Worm (Caenorhabditis elegans) whole organism, young adult: ENCODE results near the gene T05D4.2.
A peak's percentile ranks its signal among the peaks of the same experiment; 100 is the strongest.

Experiments
- B0261.1 ChIP-seq: sonication (generic microtip); optimal IDR thresholded peaks from 2 replicates; lab custom pipeline; 2016; ENCODE audit warnings: mild to moderate bottlenecking, missing genetic modification characterization, moderate library complexity, missing compliant biosample characterization
- B0336.3 ChIP-seq: fragments of 200-800 bp; sonication (Bioruptor generic); IDR thresholded peaks from 2 replicates; pipeline ENCODE4 v1.3.6; 2022; ENCODE audit warnings: missing genetic modification characterization, missing compliant biosample characterization
- C17E4.6 ChIP-seq: fragments of 200-800 bp; sonication (Bioruptor generic); IDR thresholded peaks from 2 replicates; pipeline ENCODE4 v1.3.6; 2022; ENCODE audit warnings: missing genetic modification reagents, missing genetic modification characterization, missing compliant biosample characterization
- D2030.7 ChIP-seq: fragments of 200-800 bp; sonication (Bioruptor generic); IDR thresholded peaks from 2 replicates; pipeline ENCODE4 v1.3.6; 2022; ENCODE audit warnings: missing genetic modification reagents, missing genetic modification characterization, missing compliant biosample characterization
- F10E7.11 ChIP-seq: sonication (generic microtip); optimal IDR thresholded peaks from 2 replicates; lab custom pipeline; 2017; ENCODE audit warnings: mild to moderate bottlenecking, missing genetic modification characterization, moderate library complexity, missing compliant biosample characterization
- F22D6.2 ChIP-seq: sonication (generic microtip); optimal IDR thresholded peaks from 2 replicates; lab custom pipeline; 2016; ENCODE audit warnings: mild to moderate bottlenecking, missing genetic modification characterization, missing compliant biosample characterization
- F37B4.10 ChIP-seq: fragments of 200-800 bp; sonication (Bioruptor generic); IDR thresholded peaks from 2 replicates; pipeline ENCODE4 v1.3.6; 2022; ENCODE audit warnings: missing genetic modification characterization, missing compliant biosample characterization
- F39B2.1 ChIP-seq: fragments of 200-800 bp; sonication (Bioruptor generic); IDR thresholded peaks from 2 replicates; pipeline ENCODE4 v1.3.6; 2022; ENCODE audit warnings: missing genetic modification reagents, missing genetic modification characterization, missing compliant biosample characterization
- F49E8.2 ChIP-seq: sonication (generic microtip); optimal IDR thresholded peaks from 3 replicates; lab custom pipeline; 2017; ENCODE audit warnings: missing genetic modification characterization, mild to moderate bottlenecking, missing compliant biosample characterization, antibody characterized with exemption, moderate library complexity; ENCODE audit not compliant: insufficient read depth
- F57A8.1 ChIP-seq: fragments of 200-800 bp; sonication (Bioruptor generic); optimal IDR thresholded peaks from 2 replicates; lab custom pipeline; 2018; ENCODE audit warnings: mild to moderate bottlenecking, missing genetic modification characterization, moderate library complexity, missing compliant biosample characterization
- F57C9.4 ChIP-seq: sonication (generic microtip); optimal IDR thresholded peaks from 2 replicates; lab custom pipeline; 2017; ENCODE audit warnings: mild to moderate bottlenecking, missing genetic modification characterization, missing compliant biosample characterization
- K12H6.12 ChIP-seq: fragments of 200-800 bp; sonication (Bioruptor generic); optimal IDR thresholded peaks from 2 replicates; lab custom pipeline; 2018; ENCODE audit warnings: mild to moderate bottlenecking, missing genetic modification characterization, missing compliant biosample characterization
- T26A5.8 ChIP-seq: sonication (generic microtip); optimal IDR thresholded peaks from 2 replicates; lab custom pipeline; 2016; ENCODE audit warnings: missing genetic modification characterization, missing compliant biosample characterization
- Y56A3A.18 ChIP-seq: fragments of 200-800 bp; sonication (Bioruptor generic); IDR thresholded peaks from 2 replicates; pipeline ENCODE4 v1.3.6; 2022; ENCODE audit warnings: missing genetic modification reagents, missing genetic modification characterization, missing compliant biosample characterization
- Y95B8A.8 ChIP-seq: fragments of 200-800 bp; sonication (Bioruptor generic); IDR thresholded peaks from 2 replicates; pipeline ENCODE4 v1.3.6; 2022; ENCODE audit warnings: missing genetic modification reagents, missing genetic modification characterization, missing compliant biosample characterization
- aptf-2 ChIP-seq: fragments of 200-800 bp; sonication (Bioruptor generic); conservative IDR thresholded peaks from 2 replicates; pipeline ENCODE4 v1.3.6; 2022; ENCODE audit warnings: missing genetic modification reagents, missing genetic modification characterization, missing compliant biosample characterization
- aptf-3 ChIP-seq: fragments of 200-800 bp; sonication (Bioruptor generic); IDR thresholded peaks from 2 replicates; pipeline ENCODE4 v1.3.6; 2022; ENCODE audit warnings: missing genetic modification characterization, missing compliant biosample characterization
- ccch-3 ChIP-seq: fragments of 200-800 bp; sonication (Bioruptor generic); optimal IDR thresholded peaks from 2 replicates; lab custom pipeline; 2018; ENCODE audit warnings: mild to moderate bottlenecking, missing genetic modification characterization, missing compliant biosample characterization
- ceh-58 ChIP-seq: fragments of 200-800 bp; sonication (Bioruptor generic); IDR thresholded peaks from 2 replicates; pipeline ENCODE4 v1.3.6; 2022; ENCODE audit warnings: missing genetic modification characterization, missing compliant biosample characterization
- ceh-79 ChIP-seq: sonication (generic microtip); optimal IDR thresholded peaks from 2 replicates; lab custom pipeline; 2017; ENCODE audit warnings: mild to moderate bottlenecking, missing genetic modification characterization, missing compliant biosample characterization
- egrh-3 ChIP-seq: fragments of 200-800 bp; sonication (Bioruptor generic); IDR thresholded peaks from 2 replicates; pipeline ENCODE4 v1.3.6; 2022; ENCODE audit warnings: missing genetic modification reagents, missing genetic modification characterization, missing compliant biosample characterization
- ekl-4 ChIP-seq: fragments of 200-800 bp; sonication (Bioruptor generic); IDR thresholded peaks from 2 replicates; pipeline ENCODE4 v1.3.6; 2022; ENCODE audit warnings: missing genetic modification reagents, missing genetic modification characterization, missing compliant biosample characterization
- hmg-1.2 ChIP-seq: fragments of 200-800 bp; sonication (Bioruptor generic); IDR thresholded peaks from 2 replicates; pipeline ENCODE4 v1.3.6; 2022; ENCODE audit warnings: missing genetic modification reagents, missing genetic modification characterization, missing compliant biosample characterization
- let-526 ChIP-seq: fragments of 200-800 bp; sonication (Bioruptor generic); IDR thresholded peaks from 2 replicates; pipeline ENCODE4 v1.3.6; 2022; ENCODE audit warnings: missing genetic modification reagents, missing genetic modification characterization, missing compliant biosample characterization
- let-607 ChIP-seq, 2 experiments: fragments of 200-800 bp in 1 of 2; sonication (Bioruptor generic) in 1 of 2; sonication (generic microtip) in 1 of 2; optimal IDR thresholded peaks; 2 replicates each; lab custom pipeline; 2016 to 2018; ENCODE audit warnings: mild to moderate bottlenecking in 2 of 2, missing compliant biosample characterization in 2 of 2, missing genetic modification characterization in 2 of 2, moderate library complexity in 2 of 2, missing genotype in 1 of 2
- lin-26 ChIP-seq: fragments of 200-800 bp; sonication (Bioruptor generic); IDR thresholded peaks from 2 replicates; pipeline ENCODE4 v1.3.6; 2022; ENCODE audit warnings: missing genetic modification reagents, missing genetic modification characterization, missing compliant biosample characterization
- nfya-1 ChIP-seq: sonication (generic microtip); optimal IDR thresholded peaks from 2 replicates; lab custom pipeline; 2017; ENCODE audit warnings: antibody characterized with exemption, missing compliant biosample characterization, missing genetic modification characterization, borderline replicate concordance; ENCODE audit not compliant: insufficient read depth
- nfya-2 ChIP-seq: fragments of 200-800 bp; sonication (Bioruptor generic); IDR thresholded peaks from 2 replicates; pipeline ENCODE4 v1.3.6; 2022; ENCODE audit warnings: missing genetic modification reagents, missing genetic modification characterization, missing compliant biosample characterization
- nhr-27 ChIP-seq: fragments of 200-800 bp; sonication (Bioruptor generic); optimal IDR thresholded peaks from 2 replicates; lab custom pipeline; 2018; ENCODE audit warnings: mild to moderate bottlenecking, missing genetic modification characterization, moderate library complexity, missing compliant biosample characterization
- pbrm-1 ChIP-seq: fragments of 200-800 bp; sonication (Bioruptor generic); IDR thresholded peaks from 2 replicates; pipeline ENCODE4 v1.3.6; 2022; ENCODE audit warnings: missing genetic modification reagents, missing genetic modification characterization, missing compliant biosample characterization
- rcor-1 ChIP-seq: fragments of 200-800 bp; sonication (Bioruptor generic); IDR thresholded peaks from 2 replicates; pipeline ENCODE4 v1.3.6; 2022; ENCODE audit warnings: missing genetic modification reagents, missing genetic modification characterization, missing compliant biosample characterization
- sea-2 ChIP-seq: fragments of 200-800 bp; sonication (Bioruptor generic); IDR thresholded peaks from 2 replicates; pipeline ENCODE4 v1.3.6; 2022; ENCODE audit warnings: missing genetic modification characterization, missing compliant biosample characterization
- snpc-3.4 ChIP-seq: sonication (generic microtip); optimal IDR thresholded peaks from 2 replicates; lab custom pipeline; 2017; ENCODE audit warnings: missing genetic modification characterization, mild to moderate bottlenecking, missing compliant biosample characterization, antibody characterized with exemption, moderate library complexity, missing genotype, missing genetic modification reagents
- somi-1 ChIP-seq: fragments of 200-800 bp; sonication (Bioruptor generic); optimal IDR thresholded peaks from 2 replicates; lab custom pipeline; 2018; ENCODE audit warnings: mild to moderate bottlenecking, missing genetic modification characterization, missing compliant biosample characterization
- tlf-1 ChIP-seq: fragments of 200-800 bp; sonication (Bioruptor generic); optimal IDR thresholded peaks from 2 replicates; lab custom pipeline; 2018; ENCODE audit warnings: mild to moderate bottlenecking, missing genetic modification characterization, missing compliant biosample characterization
- zfh-2 ChIP-seq: fragments of 200-800 bp; sonication (Bioruptor generic); conservative IDR thresholded peaks from 2 replicates; pipeline ENCODE4 v1.3.6; 2022; ENCODE audit warnings: missing genetic modification reagents, missing genetic modification characterization, missing compliant biosample characterization

T05D4.2 gene

ce11 chrIII:13581727-13582126, 18.8 kb upstream of the T05D4.2 start:
- TF ChIP-seq F39B2.1 (GFP tag; lab: Robert Waterston, UW) (no peak), F37B4.10 (GFP tag; lab: Robert Waterston, UW) (no peak), F22D6.2 (tag; lab: Kevin White, UChicago) (no peak), tlf-1 (no peak), F10E7.11 (tag; lab: Kevin White, UChicago) (no peak), nfya-2 (GFP tag; lab: Robert Waterston, UW) (no peak), somi-1 (GFP tag; lab: Kevin White, UChicago) (no peak), egrh-3 (GFP tag; lab: Robert Waterston, UW) (peak; percentile 18; the same call in 1 of the 2 replicates), ceh-58 (GFP tag; lab: Robert Waterston, UW) (no peak), ceh-79 (no peak), Y95B8A.8 (no peak), Y56A3A.18 (GFP tag; lab: Robert Waterston, UW) (no peak), sea-2 (GFP tag; lab: Robert Waterston, UW) (no peak), C17E4.6 (GFP tag; lab: Robert Waterston, UW) (no peak), B0336.3 (no peak), nhr-27 (tag; lab: Kevin White, UChicago) (no peak), zfh-2 (GFP tag; lab: Robert Waterston, UW) (peak; percentile 80)
- TF ChIP-seq, all 124 proteins: peak for 2

- no peak for TF ChIP-seq B0261.1 (tag; lab: Kevin White, UChicago)
- no peak for TF ChIP-seq F57A8.1 (GFP tag; lab: Kevin White, UChicago)
- no peak for TF ChIP-seq K12H6.12
- TF ChIP-seq snpc-3.4 = no peak
- TF ChIP-seq F57C9.4 = no peak
- no peak for TF ChIP-seq ccch-3
- TF ChIP-seq T26A5.8 (tag; lab: Kevin White, UChicago) = no peak
- TF ChIP-seq D2030.7 (GFP tag; lab: Robert Waterston, UW) = no peak
- no peak for TF ChIP-seq hmg-1.2 (GFP tag; lab: Robert Waterston, UW)
- TF ChIP-seq lin-26 = no peak
- no peak for TF ChIP-seq let-526 (GFP tag; lab: Robert Waterston, UW)
- TF ChIP-seq pbrm-1 (GFP tag; lab: Robert Waterston, UW) = no peak
- TF ChIP-seq ekl-4 = no peak
- TF ChIP-seq let-607 (tag; optimal IDR thresholded peaks at IDR 0.05; lab: Kevin White, UChicago) = no peak
- TF ChIP-seq F49E8.2 (tag; lab: Kevin White, UChicago) = no peak
- TF ChIP-seq nfya-1 (tag; lab: Kevin White, UChicago) = no peak
- no peak for TF ChIP-seq aptf-3
- TF ChIP-seq rcor-1 (GFP tag; lab: Robert Waterston, UW) = no peak
These were observed 17.7 kb upstream of the T05D4.2 start, which contains the start of gene T05D4.5 for ce11 chrIII:13580538-13580937. TSS of gene T05D4.5 (plus strand) at chrIII:13580838.

- TF ChIP-seq zfh-2 (GFP tag; lab: Robert Waterston, UW) (peak; percentile 80), aptf-2 (0 out of 2 replicates have a peak, but pooled peaks have one; percentile 12), ceh-58 (GFP tag; lab: Robert Waterston, UW) (no peak)
These were observed 17.2 kb upstream of the T05D4.2 start for ce11 chrIII:13580076-13580475.
